Worm (Caenorhabditis elegans) whole organism, L1 larva: ENCODE measurements around the gene rpap-3.
A peak's percentile ranks its signal among the peaks of the same experiment; 100 is the strongest.

Experiments
- C16A3.4 ChIP-seq: fragments of 150-350 bp; optimal IDR thresholded peaks from 2 replicates; lab custom pipeline; 2014; ENCODE audit warnings: missing biosample characterization, missing genetic modification characterization
- fkh-8 ChIP-seq: sonication (generic microtip); optimal IDR thresholded peaks from 2 replicates; lab custom pipeline; 2016; ENCODE audit warnings: mild to moderate bottlenecking, missing genetic modification characterization, missing compliant biosample characterization
- hlh-4 ChIP-seq: sonication (generic microtip); optimal IDR thresholded peaks from 2 replicates; lab custom pipeline; 2016; ENCODE audit warnings: mild to moderate bottlenecking, missing genetic modification characterization, missing compliant biosample characterization
- nhr-28 ChIP-seq: fragments of 150-350 bp; optimal IDR thresholded peaks from 2 replicates; lab custom pipeline; 2014; ENCODE audit warnings: missing biosample characterization, missing genetic modification characterization
- nhr-77 ChIP-seq: fragments of 150-350 bp; optimal IDR thresholded peaks from 2 replicates; lab custom pipeline; 2014; ENCODE audit warnings: missing biosample characterization, missing genetic modification characterization
- rnt-1 ChIP-seq: sonication (generic microtip); optimal IDR thresholded peaks from 2 replicates; lab custom pipeline; 2016; ENCODE audit warnings: mild to moderate bottlenecking, missing genetic modification characterization, moderate library complexity, missing compliant biosample characterization
- snpc-4 ChIP-seq: fragments of 150-350 bp; optimal IDR thresholded peaks from 2 replicates; lab custom pipeline; 2014; ENCODE audit warnings: missing biosample characterization, missing genetic modification characterization
- sox-4 ChIP-seq: sonication (generic microtip); optimal IDR thresholded peaks from 2 replicates; lab custom pipeline; 2016; ENCODE audit warnings: missing genetic modification characterization, missing compliant biosample characterization
- unc-62 ChIP-seq: fragments of 150-350 bp; optimal IDR thresholded peaks from 2 replicates; lab custom pipeline; 2014; ENCODE audit warnings: missing biosample characterization, missing genetic modification reagents, missing genetic modification characterization
- ztf-11 ChIP-seq, 2 experiments: sonication (generic microtip); optimal IDR thresholded peaks; 2 replicates each; lab custom pipeline; 2016 to 2017; ENCODE audit warnings: missing genetic modification characterization in 2 of 2, missing biosample characterization in 1 of 2, missing compliant biosample characterization in 1 of 2

DNA sequence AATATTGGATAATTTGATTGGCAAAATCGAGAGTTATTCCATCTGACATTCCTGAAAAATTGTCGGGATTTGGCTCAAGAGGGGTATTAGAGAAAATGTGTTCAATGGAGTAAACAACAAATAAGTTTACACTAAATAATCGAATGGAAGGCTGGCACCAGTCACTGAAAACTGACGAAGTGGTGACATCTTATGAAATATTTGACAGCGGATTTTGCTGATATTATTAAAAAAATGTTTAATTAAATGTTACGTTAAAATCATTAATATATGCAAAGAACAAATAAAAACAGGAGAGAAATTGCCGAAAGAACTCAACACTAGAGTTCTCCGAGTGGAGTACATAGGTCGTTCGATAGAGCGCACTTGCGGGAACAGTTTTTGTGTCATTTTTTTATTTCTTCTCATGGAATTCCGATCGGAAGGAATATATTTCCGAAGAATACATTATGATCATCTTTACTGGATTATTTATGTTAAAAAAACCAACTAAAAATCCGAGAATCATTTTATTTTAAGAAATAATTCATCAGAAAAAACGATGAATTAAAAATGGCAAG is 6.8 kb upstream of the rpap-3 start, which contains the start of gene tag-322:
- TF ChIP-seq nhr-28 (tag; lab: Kevin White, UChicago) = no peak
- TF ChIP-seq nhr-77 = peak; percentile 31
- TF ChIP-seq unc-62 = no peak
- no peak for TF ChIP-seq snpc-4 (tag; lab: Kevin White, UChicago)
- TF ChIP-seq C16A3.4 (tag; lab: Kevin White, UChicago) = peak; percentile 70
- peak; percentile 16 for TF ChIP-seq fkh-8 (tag; lab: Kevin White, UChicago)
- TF ChIP-seq sox-4 = peak; percentile 13
- TF ChIP-seq rnt-1 (tag; lab: Kevin White, UChicago) = peak; percentile 73
- peak in 1 of 2 experiments; percentile 30 for TF ChIP-seq ztf-11 (tag; optimal IDR thresholded peaks at IDR 0.05; lab: Kevin White, UChicago)
- no peak for TF ChIP-seq hlh-4 (tag; lab: Kevin White, UChicago)
